Fruit fly (Drosophila melanogaster) whole organism, wandering third instar larva: ENCODE data around the gene bmm.

ENCODE experiments used
- HLH106 ChIP-seq: fragments of 200-800 bp; optimal IDR thresholded peaks from 3 replicates; lab custom pipeline; 2019; ENCODE audit warnings: missing biosample characterization, mild to moderate bottlenecking, missing genetic modification characterization, moderate library complexity
- Hr78 ChIP-seq: fragments of >200 bp; optimal IDR thresholded peaks from 2 replicates; lab custom pipeline; 2017; ENCODE audit warnings: missing biosample characterization, missing genetic modification characterization
- Hr83 ChIP-seq: fragments of 200-300 bp; sonication (Bioruptor generic); optimal IDR thresholded peaks from 2 replicates; lab custom pipeline; 2016; ENCODE audit warnings: missing biosample characterization, mild to moderate bottlenecking, missing genetic modification characterization, moderate library complexity; ENCODE audit not compliant: poor library complexity, severe bottlenecking
- Vsx2 ChIP-seq: fragments of 200-300, 225-300 bp; sonication (Bioruptor generic); optimal IDR thresholded peaks from 2 replicates; lab custom pipeline; 2018; ENCODE audit warnings: missing biosample characterization, missing genetic modification characterization; ENCODE audit not compliant: partially characterized antibody
- br ChIP-seq: fragments of 200-800 bp; sonication (Bioruptor generic); optimal IDR thresholded peaks from 2 replicates; lab custom pipeline; 2016; ENCODE audit warnings: missing biosample characterization, missing genetic modification characterization
- psq ChIP-seq: fragments of 200-800 bp; sonication (Bioruptor generic); optimal IDR thresholded peaks from 3 replicates; lab custom pipeline; 2017; ENCODE audit warnings: missing biosample characterization, mild to moderate bottlenecking, missing genetic modification characterization, moderate library complexity
- tai ChIP-seq: sonication (Bioruptor generic); optimal IDR thresholded peaks from 2 replicates; lab custom pipeline; 2016; ENCODE audit warnings: missing biosample characterization, missing genetic modification characterization
- usp ChIP-seq: fragments of >200 bp; optimal IDR thresholded peaks from 2 replicates; lab custom pipeline; 2017; ENCODE audit warnings: missing biosample characterization, missing genetic modification characterization
- woc ChIP-seq: sonication (Bioruptor generic); optimal IDR thresholded peaks from 2 replicates; lab custom pipeline; 2016; ENCODE audit warnings: missing biosample characterization, mild to moderate bottlenecking, missing genetic modification characterization

dm6 chr3L:14785492-14785916, 708 bp downstream of the bmm start:
- TF ChIP-seq br (GFP tag; lab: Kevin White, UChicago), result peak; percentile 62
- no peak for TF ChIP-seq tai (GFP tag; lab: Kevin White, UChicago)
- peak; percentile 59 for TF ChIP-seq Hr83 (GFP tag; lab: Kevin White, UChicago)
- TF ChIP-seq HLH106 (tag; lab: Kevin White, UChicago), result peak; percentile 64
- TF ChIP-seq Hr78 (GFP tag; lab: Kevin White, UChicago), result no peak
- TF ChIP-seq usp (GFP tag; lab: Kevin White, UChicago), result no peak
- peak; percentile 38 for TF ChIP-seq woc (GFP tag; lab: Kevin White, UChicago)
- no peak for TF ChIP-seq psq (GFP tag; lab: Kevin White, UChicago)
- no peak for TF ChIP-seq Vsx2 (GFP tag; lab: Kevin White, UChicago)
